Fruit fly (Drosophila melanogaster): ENCODE results near the gene Sfp24Bb.

DNA sequence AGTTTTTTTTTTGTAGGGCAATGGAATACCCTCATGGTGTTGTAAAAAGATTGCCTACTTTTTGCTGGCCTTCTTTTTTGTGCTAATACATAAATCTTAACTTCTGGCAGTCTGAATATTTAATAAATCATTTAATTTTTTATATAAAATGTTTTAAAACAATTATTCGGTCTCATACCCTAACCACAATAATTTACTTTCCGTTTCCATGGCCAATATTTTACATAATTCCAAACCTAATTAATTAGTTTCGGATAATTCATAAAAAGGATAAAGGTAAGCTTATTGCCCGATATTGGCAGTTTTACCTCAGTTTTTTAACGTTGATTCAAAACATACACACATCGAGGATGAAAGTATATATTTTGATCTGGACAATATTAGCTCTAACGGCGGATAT, 30.3 kb upstream of the Sfp24Bb start, which contains the start of gene CG42465:
- TF ChIP-seq psq (optimal IDR thresholded peaks at IDR 0.05) (no peak), CG8478 (optimal IDR thresholded peaks at IDR 0.05) (no peak), pan (optimal IDR thresholded peaks at IDR 0.05) (no peak), Dll (optimal IDR thresholded peaks at IDR 0.05) (no peak), usp (GFP tag; optimal IDR thresholded peaks at IDR 0.05) (no peak), EcR (GFP tag; optimal IDR thresholded peaks at IDR 0.05) (no peak)

Measured in whole organism.